Worm (Caenorhabditis elegans) whole organism, midembryonic: ENCODE data around the gene T23B12.6.

Source experiments
- T22C8.4 ChIP-seq: fragments of 200-800 bp; sonication (Bioruptor generic); IDR thresholded peaks from 2 replicates; pipeline ENCODE4 v1.3.6; 2022; ENCODE audit warnings: missing genetic modification characterization, missing compliant biosample characterization
- cog-1 ChIP-seq: sonication (generic microtip); optimal IDR thresholded peaks from 2 replicates; lab custom pipeline; 2016; ENCODE audit warnings: missing genetic modification characterization, missing compliant biosample characterization
- flt-1 ChIP-seq: fragments of 200-800 bp; sonication (Bioruptor generic); IDR thresholded peaks from 2 replicates; pipeline ENCODE4 v1.3.6; 2022; ENCODE audit warnings: missing genetic modification characterization, missing compliant biosample characterization
- klf-2 ChIP-seq: fragments of 200-800 bp; sonication (Bioruptor generic); conservative IDR thresholded peaks from 2 replicates; pipeline ENCODE4 v1.3.6; 2022; ENCODE audit warnings: missing genetic modification reagents, missing genetic modification characterization, missing compliant biosample characterization
- med-1 ChIP-seq: sonication (generic microtip); optimal IDR thresholded peaks from 2 replicates; lab custom pipeline; 2017; ENCODE audit warnings: missing genetic modification characterization, mild to moderate bottlenecking, missing compliant biosample characterization, antibody characterized with exemption, missing genetic modification reagents; ENCODE audit not compliant: insufficient read depth
- ref-1 ChIP-seq: fragments of 200-800 bp; sonication (Bioruptor generic); conservative IDR thresholded peaks from 2 replicates; pipeline ENCODE4 v1.3.6; 2022; ENCODE audit warnings: missing genetic modification reagents, missing genetic modification characterization, missing compliant biosample characterization
- tab-1 ChIP-seq: fragments of 200-800 bp; sonication (Bioruptor generic); IDR thresholded peaks from 2 replicates; pipeline ENCODE4 v1.3.6; 2022; ENCODE audit warnings: missing genetic modification characterization, missing compliant biosample characterization
- ztf-23 ChIP-seq: fragments of 200-800 bp; sonication (Bioruptor generic); IDR thresholded peaks from 2 replicates; pipeline ENCODE4 v1.3.6; 2022; ENCODE audit warnings: missing genetic modification reagents, missing genetic modification characterization, missing compliant biosample characterization
- ztf-29 ChIP-seq: fragments of 200-800 bp; sonication (Bioruptor generic); IDR thresholded peaks from 2 replicates; pipeline ENCODE4 v1.3.6; 2022; ENCODE audit warnings: missing genetic modification reagents, missing genetic modification characterization, missing compliant biosample characterization

Gene T23B12.6

DNA sequence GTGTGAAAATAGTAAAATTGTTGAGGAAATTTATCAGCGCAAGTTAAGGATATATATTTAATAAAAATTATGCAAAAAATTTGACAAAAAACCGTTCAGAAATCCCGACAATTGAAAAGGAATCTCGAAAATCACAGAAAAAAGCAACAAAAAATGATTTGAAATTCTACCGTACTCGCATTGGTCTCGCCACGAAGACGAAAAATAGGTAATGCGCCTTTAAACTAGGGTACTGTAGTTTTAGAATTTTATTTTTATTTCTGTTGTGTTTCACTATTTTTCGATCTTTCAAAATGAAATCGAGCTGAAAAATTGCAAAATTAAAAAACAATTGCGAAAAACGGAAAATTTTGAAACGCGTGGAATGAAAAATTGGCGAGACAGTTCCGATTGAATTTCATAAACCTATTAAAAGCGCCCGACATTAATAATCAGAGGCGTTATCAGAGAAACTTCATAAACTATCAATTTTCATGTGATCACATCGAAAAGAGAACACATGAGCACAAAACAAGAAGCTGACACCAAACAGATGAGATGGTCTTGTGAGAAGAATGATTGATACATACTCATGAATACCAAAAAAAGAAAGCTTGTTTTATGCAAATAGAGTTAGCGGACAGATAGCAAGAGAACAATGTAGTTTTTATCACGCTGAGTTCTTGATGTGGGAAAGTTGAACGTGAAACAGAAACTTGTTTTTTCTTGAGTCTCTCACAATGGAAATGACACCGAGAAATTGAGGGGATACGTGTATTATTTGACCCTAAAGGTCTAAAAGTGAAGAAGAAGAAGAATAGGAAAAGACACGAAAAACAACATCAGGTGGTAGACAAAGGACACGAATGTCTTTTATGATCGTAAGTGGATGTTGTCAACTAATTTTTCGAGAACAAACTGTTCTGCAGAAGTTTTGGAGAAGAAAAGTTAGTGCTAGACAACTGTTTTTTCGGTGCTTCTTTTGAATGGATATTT is 35.1 kb downstream of the T23B12.6 start:
- no peak for TF ChIP-seq cog-1 (tag; lab: Kevin White, UChicago)
- TF ChIP-seq ztf-29 (GFP tag; lab: Robert Waterston, UW) = no peak
- TF ChIP-seq ref-1 = no peak
- no peak for TF ChIP-seq tab-1 (GFP tag; lab: Robert Waterston, UW)
- TF ChIP-seq T22C8.4 = no peak
- TF ChIP-seq ztf-23 (GFP tag; lab: Robert Waterston, UW) = no peak
- no peak for TF ChIP-seq klf-2 (GFP tag; lab: Robert Waterston, UW)
- no peak for TF ChIP-seq flt-1 (GFP tag; lab: Robert Waterston, UW)
- no peak for TF ChIP-seq med-1

DNA sequence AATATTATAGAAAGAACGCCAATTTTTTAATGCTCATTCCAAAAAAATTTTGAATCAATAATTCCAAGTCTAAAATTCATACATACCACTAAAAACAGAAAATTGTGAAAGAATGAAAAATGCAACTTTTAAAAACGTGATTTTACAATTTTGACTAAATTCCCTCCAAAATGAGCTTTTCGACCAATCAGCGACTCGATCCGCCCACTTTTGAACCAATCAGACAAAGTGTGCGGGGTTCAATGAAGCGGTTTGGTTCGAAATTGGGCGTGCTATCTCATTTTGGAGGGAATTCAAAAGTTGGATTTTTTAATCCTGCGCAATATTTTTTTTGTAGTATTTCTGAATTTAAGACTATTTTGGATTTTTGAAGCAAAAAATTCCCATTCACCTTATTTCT is 42.9 kb downstream of the T23B12.6 start:
- TF ChIP-seq klf-2 (GFP tag; lab: Robert Waterston, UW) (no peak), ref-1 (no peak), med-1 (no peak), ztf-29 (GFP tag; lab: Robert Waterston, UW) (no peak), tab-1 (GFP tag; lab: Robert Waterston, UW) (no peak), T22C8.4 (no peak), cog-1 (tag; lab: Kevin White, UChicago) (no peak), flt-1 (GFP tag; lab: Robert Waterston, UW) (no peak), ztf-23 (GFP tag; lab: Robert Waterston, UW) (no peak)

DNA sequence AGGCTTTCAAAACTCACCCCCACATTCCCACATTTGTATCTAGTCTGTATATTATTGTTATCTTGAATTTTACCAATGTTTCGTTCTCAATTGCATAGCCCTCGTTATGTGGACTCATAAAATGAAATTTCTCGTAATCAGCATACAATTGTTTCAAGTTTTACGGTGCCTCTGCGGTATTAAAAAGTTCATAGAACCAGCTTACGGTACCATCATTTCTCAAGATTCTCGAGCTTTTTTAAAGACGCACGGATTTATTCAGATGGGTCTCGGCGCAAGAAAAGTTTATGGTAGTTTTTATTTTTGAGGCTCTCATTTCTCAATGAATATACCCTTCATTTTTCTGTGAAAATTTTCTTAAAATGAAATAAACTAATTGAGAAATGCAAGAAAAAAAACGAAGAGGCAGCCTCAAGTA is 45.1 kb downstream of the T23B12.6 start:
- no peak for TF ChIP-seq ref-1
- no peak for TF ChIP-seq T22C8.4
- no peak for TF ChIP-seq cog-1 (tag; lab: Kevin White, UChicago)
- TF ChIP-seq tab-1 (GFP tag; lab: Robert Waterston, UW) = no peak
- TF ChIP-seq ztf-23 (GFP tag; lab: Robert Waterston, UW) = no peak
- no peak for TF ChIP-seq ztf-29 (GFP tag; lab: Robert Waterston, UW)
- TF ChIP-seq med-1 = no peak
- TF ChIP-seq flt-1 (GFP tag; lab: Robert Waterston, UW) = no peak
- TF ChIP-seq klf-2 (GFP tag; lab: Robert Waterston, UW) = no peak

DNA sequence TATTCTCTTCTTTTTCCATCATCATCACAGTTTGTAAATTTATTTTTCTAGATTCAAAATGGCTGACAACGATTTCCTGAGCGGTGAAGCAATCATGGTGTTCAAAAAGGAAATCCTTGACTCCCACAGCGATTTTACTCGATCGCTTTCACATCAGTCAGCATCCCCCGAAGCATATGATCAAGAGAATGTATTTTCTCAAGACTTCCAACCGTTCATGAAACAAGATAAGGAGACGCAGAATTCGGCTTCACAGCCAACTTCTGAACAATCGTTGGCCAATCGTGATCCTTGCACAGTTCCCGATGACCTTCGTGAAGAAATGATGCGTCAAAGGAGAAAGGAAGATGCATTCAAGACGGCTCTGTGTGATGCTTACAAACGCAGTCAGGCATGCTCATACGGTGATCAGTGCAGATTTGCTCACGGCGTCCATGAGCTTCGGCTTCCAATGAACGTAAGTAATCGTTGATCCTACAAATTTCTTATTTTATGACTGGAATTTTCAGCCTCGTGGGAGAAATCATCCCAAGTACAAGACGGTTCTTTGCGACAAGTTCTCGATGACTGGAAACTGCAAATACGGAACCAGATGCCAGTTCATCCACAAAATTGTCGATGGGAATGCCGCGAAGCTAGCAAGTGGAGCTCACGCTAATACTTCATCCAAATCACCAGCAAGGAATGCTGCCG is 46.0 kb downstream of the T23B12.6 start, which contains the start of gene pos-1:
Gene pos-1 (plus strand): TSS at position 51 of the 693 bp plus-strand sequence.
- TF ChIP-seq cog-1 (tag; lab: Kevin White, UChicago) (no peak), T22C8.4 (no peak), klf-2 (GFP tag; lab: Robert Waterston, UW) (no peak), ztf-29 (GFP tag; lab: Robert Waterston, UW) (no peak), med-1 (no peak), tab-1 (GFP tag; lab: Robert Waterston, UW) (no peak), flt-1 (GFP tag; lab: Robert Waterston, UW) (no peak), ztf-23 (GFP tag; lab: Robert Waterston, UW) (no peak), ref-1 (no peak)

DNA sequence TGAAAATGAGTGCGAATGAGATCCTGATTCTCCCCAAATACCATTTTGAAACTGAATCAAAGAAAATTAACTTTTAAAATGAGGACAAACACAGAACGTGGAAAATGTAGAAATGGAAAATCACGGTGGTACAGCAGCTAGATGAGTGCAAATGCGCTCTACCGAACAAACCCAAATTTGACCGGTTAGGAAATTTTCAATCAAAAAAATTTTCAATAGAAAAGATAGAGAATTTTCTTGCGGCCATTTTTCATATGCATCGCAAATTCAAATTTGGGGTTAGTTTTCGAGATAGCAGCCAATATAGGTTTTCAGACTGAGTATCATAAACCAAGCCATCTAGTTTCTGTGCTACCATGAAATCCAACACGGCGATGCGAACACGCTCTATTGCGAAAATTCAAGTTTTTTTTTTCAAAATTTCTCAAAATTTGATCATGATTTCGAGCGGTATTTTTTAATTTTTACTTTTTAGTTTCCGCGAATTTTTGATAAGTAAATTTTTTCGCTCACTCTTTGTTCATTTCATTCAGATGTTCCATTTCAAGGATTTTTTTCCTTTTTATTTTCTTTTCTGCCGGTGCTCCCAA is 46.7 kb downstream of the T23B12.6 start, which contains the start of gene vha-18:
Gene vha-18 (minus strand): TSS at position 51 of the 590 bp plus-strand sequence.
- TF ChIP-seq ztf-23 (GFP tag; lab: Robert Waterston, UW) (no peak), T22C8.4 (no peak), ref-1 (no peak), tab-1 (GFP tag; lab: Robert Waterston, UW) (no peak), cog-1 (tag; lab: Kevin White, UChicago) (no peak), flt-1 (GFP tag; lab: Robert Waterston, UW) (no peak), med-1 (no peak), klf-2 (GFP tag; lab: Robert Waterston, UW) (no peak), ztf-29 (GFP tag; lab: Robert Waterston, UW) (no peak)

DNA sequence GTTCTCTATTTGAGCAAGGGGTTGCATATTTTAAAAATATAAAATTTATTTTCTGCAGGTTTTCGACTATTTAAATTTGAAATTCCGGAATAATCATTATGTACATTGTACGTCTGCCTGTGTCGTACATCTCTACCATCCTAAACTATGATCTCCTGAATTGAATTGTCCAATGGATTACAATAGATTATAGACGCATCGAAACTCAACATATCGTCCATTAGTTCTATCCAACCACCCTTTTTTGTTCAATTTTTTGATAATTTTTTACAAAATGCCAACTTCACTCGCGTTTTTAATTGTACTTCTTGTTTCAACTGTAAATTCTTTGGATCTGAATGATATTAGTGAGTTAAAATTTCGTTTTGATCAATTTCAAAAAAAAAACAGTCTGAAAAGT is 49.8 kb downstream of the T23B12.6 start, which contains the start of gene F52E1.2:
Gene F52E1.2 (plus strand): TSS at position 190 of the 400 bp plus-strand sequence.
- TF ChIP-seq tab-1 (GFP tag; lab: Robert Waterston, UW) (no peak), cog-1 (tag; lab: Kevin White, UChicago) (no peak), ref-1 (no peak), med-1 (no peak), T22C8.4 (no peak), ztf-23 (GFP tag; lab: Robert Waterston, UW) (no peak), ztf-29 (GFP tag; lab: Robert Waterston, UW) (no peak), klf-2 (GFP tag; lab: Robert Waterston, UW) (no peak), flt-1 (GFP tag; lab: Robert Waterston, UW) (no peak)

DNA sequence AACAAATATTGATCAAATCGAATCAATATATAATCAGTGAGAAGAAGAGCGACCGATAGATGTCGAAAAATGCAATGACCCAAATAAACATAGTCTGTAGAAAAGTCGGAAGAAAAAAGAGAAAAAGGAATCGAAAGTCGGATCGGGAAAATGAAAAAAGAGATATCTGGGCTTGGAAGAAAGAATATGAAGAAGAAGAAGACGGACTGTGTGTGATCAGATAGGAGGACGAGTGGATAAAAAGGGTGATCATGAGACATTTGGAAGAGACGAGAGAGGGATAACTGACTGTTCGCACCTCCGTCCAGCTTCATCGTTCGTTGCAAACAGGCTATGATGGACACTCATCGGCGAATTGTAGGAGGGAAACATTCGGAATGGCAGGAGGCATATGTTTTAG is 50.6 kb downstream of the T23B12.6 start:
- TF ChIP-seq ztf-29 (GFP tag; lab: Robert Waterston, UW) = no peak
- TF ChIP-seq T22C8.4 = no peak
- TF ChIP-seq tab-1 (GFP tag; lab: Robert Waterston, UW) = no peak
- no peak for TF ChIP-seq flt-1 (GFP tag; lab: Robert Waterston, UW)
- no peak for TF ChIP-seq ref-1
- TF ChIP-seq klf-2 (GFP tag; lab: Robert Waterston, UW) = no peak
- no peak for TF ChIP-seq cog-1 (tag; lab: Kevin White, UChicago)
- no peak for TF ChIP-seq ztf-23 (GFP tag; lab: Robert Waterston, UW)
- TF ChIP-seq med-1 = no peak
